Worm (Caenorhabditis elegans) whole organism, late embryonic: ENCODE measurements around the gene ZK666.2.

ENCODE experiments used
- elt-2 ChIP-seq: sonication (generic microtip); optimal IDR thresholded peaks from 2 replicates; lab custom pipeline; 2016; ENCODE audit warnings: missing genetic modification reagents, missing genetic modification characterization, missing compliant biosample characterization
- nhr-11 ChIP-seq: fragments of 150-350 bp; optimal IDR thresholded peaks from 2 replicates; lab custom pipeline; 2014; ENCODE audit warnings: missing biosample characterization, missing genetic modification characterization
- odd-2 ChIP-seq: sonication (generic microtip); optimal IDR thresholded peaks from 2 replicates; lab custom pipeline; 2017; ENCODE audit warnings: antibody characterized with exemption, mild to moderate bottlenecking, missing genetic modification characterization, missing compliant biosample characterization
- pax-1 ChIP-seq: fragments of 150-350 bp; optimal IDR thresholded peaks from 2 replicates; lab custom pipeline; 2014; ENCODE audit warnings: missing biosample characterization, missing genetic modification characterization
- sox-4 ChIP-seq: sonication (generic microtip); optimal IDR thresholded peaks from 2 replicates; lab custom pipeline; 2017; ENCODE audit warnings: mild to moderate bottlenecking, missing genetic modification characterization, inconsistent platforms, missing compliant biosample characterization
- syd-9 ChIP-seq: sonication (generic microtip); optimal IDR thresholded peaks from 2 replicates; lab custom pipeline; 2016; ENCODE audit warnings: mild to moderate bottlenecking, missing genetic modification characterization, moderate library complexity, missing compliant biosample characterization
- unc-55 ChIP-seq: sonication (generic microtip); optimal IDR thresholded peaks from 2 replicates; lab custom pipeline; 2017; ENCODE audit warnings: missing biosample characterization, missing genetic modification reagents, missing genetic modification characterization

DNA sequence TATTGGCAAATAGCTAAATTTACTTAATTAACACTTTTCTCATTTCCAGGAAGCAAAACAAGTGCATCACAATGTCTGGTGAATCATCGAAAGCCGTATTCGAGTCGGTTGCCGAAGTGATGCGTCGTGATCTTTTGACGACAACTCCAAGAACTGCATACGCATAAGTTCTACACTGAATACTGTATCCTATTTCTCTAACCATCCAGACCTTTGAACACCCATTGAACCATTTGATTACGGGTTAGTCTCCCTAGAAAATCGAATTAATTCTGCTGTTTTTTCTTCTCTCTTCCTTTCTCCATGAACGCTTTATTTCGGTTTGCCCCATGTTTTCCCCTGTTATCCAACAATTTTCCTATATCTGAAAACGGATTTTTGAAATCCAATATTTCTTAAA, 22.0 kb downstream of the ZK666.2 start, which contains the start of gene lin-56:
- no peak for TF ChIP-seq unc-55 (GFP tag; lab: Kevin White, UChicago)
- no peak for TF ChIP-seq sox-4 (tag; lab: Kevin White, UChicago)
- no peak for TF ChIP-seq syd-9 (tag; lab: Kevin White, UChicago)
- TF ChIP-seq nhr-11 (tag; lab: Kevin White, UChicago), result no peak
- TF ChIP-seq pax-1 (tag; lab: Kevin White, UChicago), result no peak
- no peak for TF ChIP-seq elt-2 (tag; lab: Kevin White, UChicago)
- no peak for TF ChIP-seq odd-2 (tag; lab: Kevin White, UChicago)
